Fruit fly (Drosophila melanogaster): ENCODE data around the gene para.
A peak's percentile ranks its signal among the peaks of the same experiment; 100 is the strongest.

para gene

dm6 chrX:16426478-16427052, 106.3 kb downstream of the para start:
- no peak for TF ChIP-seq CG17801 (GFP tag; optimal IDR thresholded peaks at IDR 0.05; ENCODE audit: partially characterized antibody)

dm6 chrX:16425145-16425544, 107.8 kb downstream of the para start:
- TF ChIP-seq CG17801 (GFP tag; optimal IDR thresholded peaks at IDR 0.05; ENCODE audit: partially characterized antibody): no peak

dm6 chrX:16424296-16424695, 108.6 kb downstream of the para start:
- TF ChIP-seq CG17801 (GFP tag; optimal IDR thresholded peaks at IDR 0.05; ENCODE audit: partially characterized antibody): no peak

- peak; percentile 36 for TF ChIP-seq CG17801 (GFP tag; optimal IDR thresholded peaks at IDR 0.05; ENCODE audit: partially characterized antibody)
Observed at dm6 chrX:16423125-16423509, 109.8 kb downstream of the para start.

- TF ChIP-seq CG17801 (GFP tag; optimal IDR thresholded peaks at IDR 0.05; ENCODE audit: partially characterized antibody): peak; percentile 37
Observed at dm6 chrX:16422466-16423124, 110.3 kb downstream of the para start, which contains the start of gene hang. hang (plus strand) TSS chrX:16422831.

dm6 chrX:16421899-16422412, 110.9 kb downstream of the para start, which contains the start of gene AnxB11:
AnxB11 (minus strand) TSS chrX:16422265.
- no peak for TF ChIP-seq CG17801 (GFP tag; optimal IDR thresholded peaks at IDR 0.05; ENCODE audit: partially characterized antibody)

- no peak for TF ChIP-seq CG17801 (GFP tag; optimal IDR thresholded peaks at IDR 0.05; ENCODE audit: partially characterized antibody)
Observed at dm6 chrX:16420878-16421277, 112.0 kb downstream of the para start.

dm6 chrX:16420048-16420447, 112.8 kb downstream of the para start:
- no peak for TF ChIP-seq CG17801 (GFP tag; optimal IDR thresholded peaks at IDR 0.05; ENCODE audit: partially characterized antibody)

dm6 chrX:16414451-16415368, 118.2 kb downstream of the para start, which contains the start of gene Traf-like:
Traf-like (plus strand) TSS chrX:16415046.
- TF ChIP-seq CG17801 (GFP tag; optimal IDR thresholded peaks at IDR 0.05; ENCODE audit: partially characterized antibody): no peak

dm6 chrX:16406083-16406482, 126.8 kb downstream of the para start:
- no peak for TF ChIP-seq CG17801 (GFP tag; optimal IDR thresholded peaks at IDR 0.05; ENCODE audit: partially characterized antibody)

- TF ChIP-seq CG17801 (GFP tag; optimal IDR thresholded peaks at IDR 0.05; ENCODE audit: partially characterized antibody): no peak
Observed at dm6 chrX:16405209-16405608, 127.7 kb downstream of the para start, which contains the start of gene CG4301. CG4301 (plus strand) TSS chrX:16405509.
